Fruit fly (Drosophila melanogaster) whole organism, adult: ENCODE results near the gene Svil.
A peak's percentile ranks its signal among the peaks of the same experiment; 100 is the strongest.

ENCODE experiments used
- CG11617 ChIP-seq: fragments of 200-800 bp; sonication (Bioruptor generic); optimal IDR thresholded peaks from 2 replicates; lab custom pipeline; 2017; ENCODE audit warnings: mild to moderate bottlenecking, missing biosample characterization, missing genetic modification reagents, missing genetic modification characterization
- CG12768 ChIP-seq: fragments of 200-800 bp; sonication (Bioruptor generic); optimal IDR thresholded peaks from 2 replicates; lab custom pipeline; 2017; ENCODE audit warnings: missing biosample characterization, missing genetic modification characterization, mild to moderate bottlenecking, moderate library complexity, missing genetic modification reagents
- CG14711 ChIP-seq: fragments of 200-800 bp; sonication (Bioruptor generic); optimal IDR thresholded peaks from 2 replicates; lab custom pipeline; 2018; ENCODE audit warnings: missing biosample characterization, mild to moderate bottlenecking, missing genetic modification characterization, moderate library complexity
- CG1620 ChIP-seq: fragments of 200-800 bp; sonication (Bioruptor generic); optimal IDR thresholded peaks from 2 replicates; lab custom pipeline; 2016; ENCODE audit warnings: missing biosample characterization, missing genetic modification characterization
- CG33017 ChIP-seq: fragments of 200-800 bp; sonication (Bioruptor generic); optimal IDR thresholded peaks from 2 replicates; lab custom pipeline; 2018; ENCODE audit warnings: missing biosample characterization, mild to moderate bottlenecking, missing genetic modification characterization, moderate library complexity
- CG5204 ChIP-seq: fragments of 200-800 bp; sonication (Bioruptor generic); optimal IDR thresholded peaks from 2 replicates; lab custom pipeline; 2016; ENCODE audit warnings: missing biosample characterization, missing genetic modification characterization
- CG7045 ChIP-seq: fragments of 200-800 bp; sonication (Bioruptor generic); optimal IDR thresholded peaks from 2 replicates; lab custom pipeline; 2017; ENCODE audit warnings: missing biosample characterization, mild to moderate bottlenecking, missing genetic modification characterization
- CG7101 ChIP-seq: fragments of 200-800 bp; sonication (Bioruptor generic); optimal IDR thresholded peaks from 2 replicates; lab custom pipeline; 2018; ENCODE audit warnings: missing biosample characterization, mild to moderate bottlenecking, missing genetic modification characterization, moderate library complexity
- Clk ChIP-seq: fragments of 200-800 bp; sonication (Bioruptor generic); optimal IDR thresholded peaks from 2 replicates; lab custom pipeline; 2017; ENCODE audit warnings: missing biosample characterization, missing genetic modification characterization
- Crg-1 ChIP-seq: fragments of 200-800 bp; sonication (Bioruptor generic); optimal IDR thresholded peaks from 2 replicates; lab custom pipeline; 2016; ENCODE audit warnings: missing biosample characterization, missing genetic modification characterization
- Hr96 ChIP-seq: fragments of 200-800 bp; sonication (Bioruptor generic); optimal IDR thresholded peaks from 2 replicates; lab custom pipeline; 2016; ENCODE audit warnings: missing biosample characterization, missing genetic modification characterization
- Mnt ChIP-seq: fragments of 200-800 bp; sonication (Bioruptor generic); optimal IDR thresholded peaks from 2 replicates; lab custom pipeline; 2016; ENCODE audit warnings: missing biosample characterization, mild to moderate bottlenecking, missing genetic modification characterization
- bab1 ChIP-seq: fragments of 200-800 bp; sonication (Bioruptor generic); optimal IDR thresholded peaks from 3 replicates; lab custom pipeline; 2019; ENCODE audit warnings: missing biosample characterization, mild to moderate bottlenecking, missing genetic modification characterization, moderate library complexity
- cic ChIP-seq: fragments of 200-800 bp; sonication (Bioruptor generic); optimal IDR thresholded peaks from 2 replicates; lab custom pipeline; 2017; ENCODE audit warnings: missing biosample characterization, mild to moderate bottlenecking, missing genetic modification characterization, moderate library complexity
- cnc ChIP-seq, 2 experiments: fragments of >200 bp; optimal IDR thresholded peaks; 2 replicates each; lab custom pipeline; 2017
- kay ChIP-seq: fragments of 200-800 bp; sonication (Bioruptor generic); peaks from one replicate; lab custom pipeline; 2016; ENCODE audit warnings: missing biosample characterization, missing genetic modification characterization, borderline replicate concordance
- ovo ChIP-seq: fragments of 200-800 bp; sonication (Bioruptor generic); optimal IDR thresholded peaks from 2 replicates; lab custom pipeline; 2016; ENCODE audit warnings: missing biosample characterization, missing genetic modification characterization
- pad ChIP-seq: fragments of 200-800 bp; sonication (Bioruptor generic); optimal IDR thresholded peaks from 3 replicates; lab custom pipeline; 2017; ENCODE audit warnings: missing biosample characterization, missing genetic modification characterization, mild to moderate bottlenecking, moderate library complexity, missing genetic modification reagents
- tj ChIP-seq: fragments of 200-800 bp; sonication (Bioruptor generic); optimal IDR thresholded peaks from 3 replicates; lab custom pipeline; 2017; ENCODE audit warnings: missing biosample characterization, mild to moderate bottlenecking, missing genetic modification characterization, moderate library complexity
- toe ChIP-seq: fragments of 200-800 bp; sonication (Bioruptor generic); optimal IDR thresholded peaks from 2 replicates; lab custom pipeline; 2016; ENCODE audit warnings: missing biosample characterization, missing genetic modification characterization

Gene Svil

dm6 chr3L:2373421-2374043, 3.9 kb upstream of the Svil start, which contains the start of the genes mRpL23 and CG9004:
Gene mRpL23, minus strand, starts transcription at chr3L:2373704.
Gene CG9004, plus strand, starts transcription at chr3L:2373728.
- TF ChIP-seq CG5204 (GFP tag; lab: Kevin White, UChicago), result peak; percentile 99
- TF ChIP-seq bab1 (GFP tag; lab: Kevin White, UChicago), result peak; percentile 99
- peak; percentile 98 for TF ChIP-seq Clk (GFP tag; lab: Kevin White, UChicago)
- peak; percentile 91 for TF ChIP-seq tj (GFP tag; lab: Kevin White, UChicago)
- TF ChIP-seq toe (GFP tag; lab: Kevin White, UChicago), result peak; percentile 100
- peak; percentile 98 for TF ChIP-seq CG11617 (GFP tag; lab: Kevin White, UChicago)
- TF ChIP-seq CG7045 (GFP tag; lab: Kevin White, UChicago), result peak; percentile 99
- peak; percentile 99 for TF ChIP-seq Hr96 (GFP tag; lab: Kevin White, UChicago)
- TF ChIP-seq CG1620, result peak; percentile 99
- peak; percentile 99 for TF ChIP-seq CG12768 (GFP tag; lab: Kevin White, UChicago)
- no peak for TF ChIP-seq cnc (optimal IDR thresholded peaks at IDR 0.05; lab: Kevin White, UChicago)
- TF ChIP-seq pad, result peak; percentile 94
- peak; percentile 97 for TF ChIP-seq ovo (GFP tag; lab: Kevin White, UChicago)
- peak; percentile 99 for TF ChIP-seq CG7101 (tag; lab: Kevin White, UChicago)
- peak; percentile 99 for TF ChIP-seq CG33017 (tag; lab: Kevin White, UChicago)
- peak; percentile 100 for TF ChIP-seq Mnt (GFP tag; lab: Kevin White, UChicago)
- TF ChIP-seq kay (GFP tag; lab: Kevin White, UChicago), result peak; percentile 97
- peak; percentile 91 for TF ChIP-seq cic
- TF ChIP-seq Crg-1 (GFP tag; lab: Kevin White, UChicago), result peak; percentile 99
- peak; percentile 98 for TF ChIP-seq CG14711

dm6 chr3L:2378549-2378948, 1.1 kb downstream of the Svil start:
- TF ChIP-seq CG33017 (tag; lab: Kevin White, UChicago), result no peak
- TF ChIP-seq Mnt (GFP tag; lab: Kevin White, UChicago), result no peak
- no peak for TF ChIP-seq CG7045 (GFP tag; lab: Kevin White, UChicago)

dm6 chr3L:2379472-2379871, 2.0 kb downstream of the Svil start:
- no peak for TF ChIP-seq CG12768 (GFP tag; lab: Kevin White, UChicago)
- no peak for TF ChIP-seq bab1 (GFP tag; lab: Kevin White, UChicago)
- TF ChIP-seq CG7101 (tag; lab: Kevin White, UChicago), result no peak
- TF ChIP-seq ovo (GFP tag; lab: Kevin White, UChicago), result no peak
- TF ChIP-seq Crg-1 (GFP tag; lab: Kevin White, UChicago), result no peak
- no peak for TF ChIP-seq CG1620
- TF ChIP-seq toe (GFP tag; lab: Kevin White, UChicago), result no peak
- no peak for TF ChIP-seq tj (GFP tag; lab: Kevin White, UChicago)

dm6 chr3L:2385325-2386007, 8.0 kb downstream of the Svil start:
- no peak for TF ChIP-seq Crg-1 (GFP tag; lab: Kevin White, UChicago)
- no peak for TF ChIP-seq CG33017 (tag; lab: Kevin White, UChicago)
- no peak for TF ChIP-seq cnc (optimal IDR thresholded peaks at IDR 0.05; lab: Kevin White, UChicago)
- no peak for TF ChIP-seq cic
- no peak for TF ChIP-seq Mnt (GFP tag; lab: Kevin White, UChicago)
- no peak for TF ChIP-seq pad
- no peak for TF ChIP-seq tj (GFP tag; lab: Kevin White, UChicago)
- TF ChIP-seq toe (GFP tag; lab: Kevin White, UChicago), result no peak
- TF ChIP-seq CG1620, result no peak
- no peak for TF ChIP-seq CG12768 (GFP tag; lab: Kevin White, UChicago)
- no peak for TF ChIP-seq Clk (GFP tag; lab: Kevin White, UChicago)
- no peak for TF ChIP-seq CG7045 (GFP tag; lab: Kevin White, UChicago)
- TF ChIP-seq CG11617 (GFP tag; lab: Kevin White, UChicago), result no peak
- TF ChIP-seq CG7101 (tag; lab: Kevin White, UChicago), result no peak
- no peak for TF ChIP-seq kay (GFP tag; lab: Kevin White, UChicago)
- TF ChIP-seq bab1 (GFP tag; lab: Kevin White, UChicago), result no peak

- TF ChIP-seq CG1620 (no peak), CG7045 (GFP tag; lab: Kevin White, UChicago) (no peak), CG11617 (GFP tag; lab: Kevin White, UChicago) (no peak), bab1 (GFP tag; lab: Kevin White, UChicago) (no peak), Hr96 (GFP tag; lab: Kevin White, UChicago) (no peak), Mnt (GFP tag; lab: Kevin White, UChicago) (no peak), CG5204 (GFP tag; lab: Kevin White, UChicago) (no peak), ovo (GFP tag; lab: Kevin White, UChicago) (no peak), toe (GFP tag; lab: Kevin White, UChicago) (no peak), CG33017 (tag; lab: Kevin White, UChicago) (no peak), cnc (optimal IDR thresholded peaks at IDR 0.05; lab: Kevin White, UChicago) (no peak), pad (no peak), kay (GFP tag; lab: Kevin White, UChicago) (no peak), CG7101 (tag; lab: Kevin White, UChicago) (no peak), tj (GFP tag; lab: Kevin White, UChicago) (no peak), Clk (GFP tag; lab: Kevin White, UChicago) (no peak), cic (no peak), CG12768 (GFP tag; lab: Kevin White, UChicago) (no peak)
These were observed 9.0 kb downstream of the Svil start for dm6 chr3L:2386433-2386832.
